Worm (Caenorhabditis elegans) whole organism, L4 larva: ENCODE results near the gene fbxa-218.
A peak's percentile ranks its signal among the peaks of the same experiment; 100 is the strongest.
"Not testable (repeated sequence)": the region's sequence is repeated elsewhere in the genome, so short reads cannot be mapped to it uniquely, and the experiment has no call there.

Experiments
- F37D6.2 ChIP-seq: sonication (generic microtip); optimal IDR thresholded peaks from 2 replicates; lab custom pipeline; 2016; ENCODE audit warnings: mild to moderate bottlenecking, missing genetic modification characterization, missing compliant biosample characterization
- F44E2.7 ChIP-seq: fragments of 200-800 bp; sonication (Bioruptor generic); IDR thresholded peaks from 2 replicates; pipeline ENCODE4 v2.1.2; 2022; ENCODE audit warnings: missing genetic modification characterization, missing compliant biosample characterization
- R02D3.7 ChIP-seq: fragments of 150-350 bp; sonication (generic microtip); optimal IDR thresholded peaks from 3 replicates; lab custom pipeline; 2014; ENCODE audit warnings: missing biosample characterization, missing genetic modification characterization
- aha-1 ChIP-seq: fragments of 150-350 bp; peaks from one replicate; lab custom pipeline; 2014; ENCODE audit warnings: missing biosample characterization, missing genetic modification characterization
- ceh-28 ChIP-seq: fragments of 150-350 bp; optimal IDR thresholded peaks from 2 replicates; lab custom pipeline; 2014; ENCODE audit warnings: missing biosample characterization, missing genetic modification reagents, missing genetic modification characterization
- ceh-32 ChIP-seq: sonication (generic microtip); optimal IDR thresholded peaks from 2 replicates; lab custom pipeline; 2016; ENCODE audit warnings: mild to moderate bottlenecking, missing genetic modification characterization, missing compliant biosample characterization; ENCODE audit not compliant: poor library complexity
- dmd-6 ChIP-seq: fragments of 200-800 bp; sonication (Bioruptor generic); IDR thresholded peaks from 2 replicates; pipeline ENCODE4 v1.3.6; 2022; ENCODE audit warnings: missing genetic modification reagents, missing genetic modification characterization, missing compliant biosample characterization
- dmd-9 ChIP-seq: fragments of 200-800 bp; sonication (Bioruptor generic); IDR thresholded peaks from 2 replicates; pipeline ENCODE4 v1.3.6; 2022; ENCODE audit warnings: missing genetic modification reagents, missing genetic modification characterization, missing compliant biosample characterization
- dpl-1 ChIP-seq: fragments of 150-350 bp; optimal IDR thresholded peaks from 2 replicates; lab custom pipeline; 2014; ENCODE audit warnings: missing biosample characterization, missing genetic modification reagents, missing genetic modification characterization
- egl-43 ChIP-seq: fragments of 200-800 bp; sonication (Bioruptor generic); IDR thresholded peaks from 2 replicates; pipeline ENCODE4 v1.3.6; 2022; ENCODE audit warnings: missing genetic modification reagents, missing genetic modification characterization, missing compliant biosample characterization
- fkh-10 ChIP-seq: fragments of 150-350 bp; optimal IDR thresholded peaks from 2 replicates; lab custom pipeline; 2014; ENCODE audit warnings: missing biosample characterization, missing genetic modification reagents, missing genetic modification characterization
- fos-1 ChIP-seq: fragments of 150-350 bp; optimal IDR thresholded peaks from 2 replicates; lab custom pipeline; 2014; ENCODE audit warnings: missing biosample characterization, missing genetic modification characterization
- hlh-30 ChIP-seq: sonication (generic microtip); optimal IDR thresholded peaks from 2 replicates; lab custom pipeline; 2017; ENCODE audit warnings: antibody characterized with exemption, mild to moderate bottlenecking, missing genetic modification characterization, missing compliant biosample characterization; ENCODE audit not compliant: insufficient read depth
- hmg-1.1 ChIP-seq: fragments of 200-800 bp; sonication (Bioruptor generic); IDR thresholded peaks from 2 replicates; pipeline ENCODE4 v1.3.6; 2022; ENCODE audit warnings: missing genetic modification reagents, missing genetic modification characterization, missing compliant biosample characterization
- lin-1 ChIP-seq: fragments of 200-800 bp; sonication (Bioruptor generic); IDR thresholded peaks from 2 replicates; pipeline ENCODE4 v1.3.6; 2022; ENCODE audit warnings: missing genetic modification reagents, missing genetic modification characterization, missing compliant biosample characterization
- lin-39 ChIP-seq: fragments of 150-350 bp; optimal IDR thresholded peaks from 2 replicates; lab custom pipeline; 2014; ENCODE audit warnings: missing biosample characterization, missing genetic modification reagents, missing genetic modification characterization
- lsy-2 ChIP-seq, 2 experiments: fragments of 150-350 bp in 1 of 2; sonication (generic microtip) in 1 of 2; optimal IDR thresholded peaks; 2 replicates each; lab custom pipeline; 2014 to 2017; ENCODE audit warnings: missing biosample characterization in 2 of 2, missing genetic modification characterization in 2 of 2
- mdl-1 ChIP-seq, 2 experiments: fragments of 150-350 bp in 1 of 2; sonication (generic microtip) in 1 of 2; optimal IDR thresholded peaks; 2 replicates each; lab custom pipeline; 2014 to 2017; ENCODE audit warnings: missing biosample characterization in 2 of 2, missing genetic modification characterization in 2 of 2
- nhr-237 ChIP-seq: sonication (generic microtip); optimal IDR thresholded peaks from 2 replicates; lab custom pipeline; 2017; ENCODE audit warnings: missing biosample characterization, missing genetic modification characterization
- nhr-25 ChIP-seq: sonication (generic microtip); optimal IDR thresholded peaks from 2 replicates; lab custom pipeline; 2017; ENCODE audit warnings: missing genetic modification characterization, mild to moderate bottlenecking, missing compliant biosample characterization, antibody characterized with exemption, moderate library complexity, borderline replicate concordance; ENCODE audit not compliant: insufficient read depth
- nhr-28 ChIP-seq: fragments of 150-350 bp; optimal IDR thresholded peaks from 2 replicates; lab custom pipeline; 2014; ENCODE audit warnings: missing biosample characterization, missing genetic modification characterization
- nhr-42 ChIP-seq: fragments of 200-800 bp; sonication (Bioruptor generic); IDR thresholded peaks from 2 replicates; pipeline ENCODE4 v1.3.6; 2022; ENCODE audit warnings: missing genetic modification characterization, missing compliant biosample characterization
- set-16 ChIP-seq: fragments of 200-800 bp; sonication (Bioruptor generic); IDR thresholded peaks from 2 replicates; pipeline ENCODE4 v1.3.6; 2022; ENCODE audit warnings: missing genetic modification reagents, missing genetic modification characterization, missing compliant biosample characterization
- snpc-1.2 ChIP-seq: fragments of 200-800 bp; sonication (Bioruptor generic); IDR thresholded peaks from 2 replicates; pipeline ENCODE4 v1.3.6; 2022; ENCODE audit warnings: missing genetic modification reagents, missing genetic modification characterization, missing compliant biosample characterization
- snpc-4 ChIP-seq: fragments of 150-350 bp; optimal IDR thresholded peaks from 2 replicates; lab custom pipeline; 2014; ENCODE audit warnings: missing biosample characterization, missing genetic modification characterization
- unc-130 ChIP-seq: sonication (generic microtip); optimal IDR thresholded peaks from 2 replicates; lab custom pipeline; 2016; ENCODE audit warnings: missing genetic modification reagents, missing genetic modification characterization, missing compliant biosample characterization
- unc-62 ChIP-seq, 3 experiments: fragments of 150-350 bp in 1 of 3; sonication (generic microtip); optimal IDR thresholded peaks in 2 of 3; peaks in 1 of 3; 1 replicate in 1 of 3; 2 replicates in 2 of 3; lab custom pipeline; 2014 to 2017; ENCODE audit warnings: missing biosample characterization in 3 of 3, missing genetic modification characterization in 3 of 3, missing genetic modification reagents in 3 of 3, missing genotype in 1 of 3
- zag-1 ChIP-seq: fragments of 150-350 bp; optimal IDR thresholded peaks from 2 replicates; lab custom pipeline; 2014; ENCODE audit warnings: missing biosample characterization, missing genetic modification characterization
- zip-11 ChIP-seq: fragments of 200-800 bp; sonication (Bioruptor generic); IDR thresholded peaks from 2 replicates; pipeline ENCODE4 v1.3.6; 2022; ENCODE audit warnings: missing genetic modification characterization, missing compliant biosample characterization
- zip-2 ChIP-seq: fragments of 150-350 bp; optimal IDR thresholded peaks from 2 replicates; lab custom pipeline; 2014; ENCODE audit warnings: missing biosample characterization, missing genetic modification characterization

The fbxa-218 gene

ce11 chrIII:12436215-12436614, at the start of gene fbxa-218:
fbxa-218 (plus strand) TSS chrIII:12436515.
- no peak for TF ChIP-seq nhr-25
- no peak for TF ChIP-seq lsy-2 (tag; optimal IDR thresholded peaks at IDR 0.05; lab: Kevin White, UChicago)
- no peak for TF ChIP-seq zag-1
- TF ChIP-seq dmd-9 (GFP tag; lab: Robert Waterston, UW): no peak
- no peak for TF ChIP-seq unc-130
- no peak for TF ChIP-seq snpc-1.2 (GFP tag; lab: Robert Waterston, UW)
- no peak for TF ChIP-seq F37D6.2 (tag; lab: Kevin White, UChicago)
- no peak for TF ChIP-seq fos-1
- TF ChIP-seq ceh-32: no peak
- TF ChIP-seq dpl-1: no peak
- TF ChIP-seq egl-43: no peak
- no peak for TF ChIP-seq zip-2 (tag; lab: Kevin White, UChicago)
- no peak for TF ChIP-seq snpc-4 (tag; lab: Kevin White, UChicago)
- no peak for TF ChIP-seq unc-62 (GFP tag; optimal IDR thresholded peaks at IDR 0.05 in 1 of 2; lab: Kevin White, UChicago)
- no peak for TF ChIP-seq unc-62 (tag; optimal IDR thresholded peaks at IDR 0.05; lab: Kevin White, UChicago)
- TF ChIP-seq R02D3.7 (tag; lab: Kevin White, UChicago): no peak
- TF ChIP-seq hmg-1.1 (GFP tag; lab: Robert Waterston, UW): no peak
- TF ChIP-seq fkh-10 (GFP tag; lab: Kevin White, UChicago): no peak

- TF ChIP-seq hlh-30 (tag; lab: Kevin White, UChicago); zip-11 (GFP tag; lab: Robert Waterston, UW); F44E2.7: not testable (repeated sequence)
Observed at ce11 chrIII:12386597-12386996, 49.7 kb upstream of the fbxa-218 start, which contains the start of gene Y49E10.30. Y49E10.30 (plus strand) TSS chrIII:12386897.

ce11 chrIII:12387344-12387743, 49.0 kb upstream of the fbxa-218 start:
- 0 out of 2 replicates have a peak, but pooled peaks have one; percentile 34 for TF ChIP-seq set-16 (GFP tag; lab: Robert Waterston, UW)

ce11 chrIII:12388106-12388505, 48.2 kb upstream of the fbxa-218 start:
- no peak for TF ChIP-seq nhr-28 (tag; lab: Kevin White, UChicago)
- TF ChIP-seq dmd-6 (GFP tag; lab: Robert Waterston, UW): no peak
- TF ChIP-seq mdl-1 (tag; optimal IDR thresholded peaks at IDR 0.05; lab: Kevin White, UChicago): no peak
- no peak for TF ChIP-seq nhr-42 (GFP tag; lab: Robert Waterston, UW)
- TF ChIP-seq aha-1: peak; percentile 92

ce11 chrIII:12395085-12395484, 41.2 kb upstream of the fbxa-218 start, which contains the start of gene Y49E10.10:
Y49E10.10 (plus strand) TSS chrIII:12395465.
- TF ChIP-seq nhr-237 (tag; lab: Kevin White, UChicago): no peak
- no peak for TF ChIP-seq lin-39 (tag; lab: Kevin White, UChicago)
- peak; percentile 93 for TF ChIP-seq ceh-28 (tag; lab: Kevin White, UChicago)

DNA sequence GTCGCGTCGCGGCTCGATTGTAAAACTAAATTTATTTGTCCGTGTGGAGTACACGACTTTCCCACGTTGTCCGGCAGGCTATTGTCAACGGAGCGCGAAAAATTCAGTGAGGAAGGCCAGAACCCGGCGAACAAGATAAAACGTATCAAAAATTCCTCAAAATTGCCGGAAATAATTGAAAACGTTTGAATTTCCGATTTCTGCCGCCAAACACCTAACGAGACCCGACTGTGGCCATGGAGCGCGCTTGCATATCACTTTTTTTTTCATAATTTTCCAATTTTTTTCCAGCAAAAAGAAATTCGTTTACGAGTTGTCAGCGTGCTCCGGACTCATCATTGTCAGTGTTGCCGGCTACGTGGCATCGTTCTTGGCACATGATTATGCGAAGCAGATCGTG, 37.8 kb upstream of the fbxa-218 start:
- peak in 1 of 2 experiments; percentile 55 for TF ChIP-seq unc-62 (GFP tag; optimal IDR thresholded peaks at IDR 0.05 in 1 of 2; lab: Kevin White, UChicago)
- TF ChIP-seq unc-62 (tag; optimal IDR thresholded peaks at IDR 0.05; lab: Kevin White, UChicago): no peak
- peak; percentile 93 for TF ChIP-seq aha-1
- TF ChIP-seq lin-1 (GFP tag; lab: Robert Waterston, UW): no peak
- TF ChIP-seq snpc-4 (tag; lab: Kevin White, UChicago): no peak
